Fruit fly (Drosophila melanogaster) whole organism, embryonic: ENCODE results near the gene CG5781.

Experiments used
- Atf-2 ChIP-seq: fragments of 200-800 bp; sonication (Bioruptor generic); optimal IDR thresholded peaks from 2 replicates; lab custom pipeline; 2016; ENCODE audit warnings: missing biosample characterization, missing genetic modification characterization
- Bdp1 ChIP-seq: fragments of 200-800 bp; sonication (Bioruptor generic); optimal IDR thresholded peaks from 3 replicates; lab custom pipeline; 2016; ENCODE audit warnings: missing biosample characterization, missing genetic modification characterization
- Bteb2 ChIP-seq: fragments of 200-800 bp; sonication (Bioruptor generic); optimal IDR thresholded peaks from 2 replicates; lab custom pipeline; 2016; ENCODE audit warnings: missing biosample characterization, missing genetic modification characterization
- CG11093 ChIP-seq: fragments of 200-800 bp; sonication (Bioruptor generic); IDR thresholded peaks from 3 replicates; pipeline ENCODE4 v1.3.6; 2022; ENCODE audit warnings: missing biosample characterization, missing genetic modification characterization
- CG12155 ChIP-seq: fragments of 200-800 bp; sonication (Bioruptor generic); optimal IDR thresholded peaks from 3 replicates; lab custom pipeline; 2016; ENCODE audit warnings: missing biosample characterization, missing genetic modification characterization
- CG12219 ChIP-seq: fragments of 200-800 bp; sonication (Bioruptor generic); optimal IDR thresholded peaks from 3 replicates; lab custom pipeline; 2018; ENCODE audit warnings: missing biosample characterization, mild to moderate bottlenecking, missing genetic modification characterization
- CG12744 ChIP-seq: fragments of 200-800 bp; sonication (Bioruptor generic); optimal IDR thresholded peaks from 2 replicates; lab custom pipeline; 2016; ENCODE audit warnings: missing biosample characterization, missing genetic modification characterization
- CG12942 ChIP-seq: fragments of 200-800 bp; sonication (Bioruptor generic); optimal IDR thresholded peaks from 3 replicates; lab custom pipeline; 2016; ENCODE audit warnings: missing biosample characterization, missing genetic modification characterization
- CG15011 ChIP-seq: fragments of 200-800 bp; sonication (Bioruptor generic); optimal IDR thresholded peaks from 3 replicates; lab custom pipeline; 2018; ENCODE audit warnings: missing biosample characterization, mild to moderate bottlenecking, missing genetic modification characterization
- CG1603 ChIP-seq: fragments of 200-800 bp; sonication (Bioruptor generic); optimal IDR thresholded peaks from 2 replicates; lab custom pipeline; 2019; ENCODE audit warnings: missing biosample characterization, mild to moderate bottlenecking, missing genetic modification characterization, moderate library complexity
- CG18599 ChIP-seq: fragments of 200-800 bp; sonication (Bioruptor generic); optimal IDR thresholded peaks from 3 replicates; lab custom pipeline; 2017; ENCODE audit warnings: missing biosample characterization, missing genetic modification characterization, mild to moderate bottlenecking, moderate library complexity, missing genetic modification reagents
- CG2202 ChIP-seq: fragments of 200-800 bp; sonication (Bioruptor generic); optimal IDR thresholded peaks from 2 replicates; lab custom pipeline; 2018; ENCODE audit warnings: missing biosample characterization, mild to moderate bottlenecking, missing genetic modification characterization
- CG2678 ChIP-seq: fragments of 200-800 bp; sonication (Bioruptor generic); optimal IDR thresholded peaks from 3 replicates; lab custom pipeline; 2019; ENCODE audit warnings: missing biosample characterization, mild to moderate bottlenecking, missing genetic modification characterization, moderate library complexity
- CG3163 ChIP-seq: fragments of 200-800 bp; sonication (Bioruptor generic); optimal IDR thresholded peaks from 3 replicates; lab custom pipeline; 2016; ENCODE audit warnings: missing biosample characterization, missing genetic modification characterization
- CG34376 ChIP-seq: fragments of 200-800 bp; sonication (Bioruptor generic); optimal IDR thresholded peaks from 2 replicates; lab custom pipeline; 2018; ENCODE audit warnings: missing biosample characterization, mild to moderate bottlenecking, missing genetic modification characterization
- CG34422 ChIP-seq: fragments of 200-800 bp; sonication (Bioruptor generic); IDR thresholded peaks from 3 replicates; pipeline ENCODE4 v1.3.6; 2022; ENCODE audit warnings: missing biosample characterization, missing genetic modification characterization
- CG4404 ChIP-seq: fragments of 200-800 bp; sonication (Bioruptor generic); IDR thresholded peaks from 2 replicates; pipeline ENCODE4 v1.3.6; 2022; ENCODE audit warnings: missing biosample characterization, missing genetic modification characterization
- CG4707 ChIP-seq: fragments of 200-800 bp; sonication (Bioruptor generic); optimal IDR thresholded peaks from 2 replicates; lab custom pipeline; 2018; ENCODE audit warnings: missing biosample characterization, mild to moderate bottlenecking, missing genetic modification characterization, moderate library complexity
- CG6689 ChIP-seq: fragments of 200-800 bp; sonication (Bioruptor generic); IDR thresholded peaks from 2 replicates; pipeline ENCODE4 v1.3.6; 2022; ENCODE audit warnings: missing biosample characterization, missing genetic modification characterization
- CG7839 ChIP-seq: fragments of 200-800 bp; sonication (Bioruptor generic); optimal IDR thresholded peaks from 3 replicates; lab custom pipeline; 2018; ENCODE audit warnings: missing biosample characterization, mild to moderate bottlenecking, missing genetic modification characterization, moderate library complexity
- CG8388 ChIP-seq: fragments of 200-800 bp; sonication (Bioruptor generic); optimal IDR thresholded peaks from 2 replicates; lab custom pipeline; 2019; ENCODE audit warnings: missing biosample characterization, mild to moderate bottlenecking, missing genetic modification characterization, moderate library complexity
- CG9215 ChIP-seq: fragments of 200-800 bp; sonication (Bioruptor generic); IDR thresholded peaks from 2 replicates; pipeline ENCODE4 v1.3.6; 2022; ENCODE audit warnings: missing biosample characterization, missing genetic modification characterization
- CG9437 ChIP-seq: fragments of 200-800 bp; sonication (Bioruptor generic); optimal IDR thresholded peaks from 2 replicates; lab custom pipeline; 2018; ENCODE audit warnings: missing biosample characterization, mild to moderate bottlenecking, missing genetic modification characterization
- CG9727 ChIP-seq: fragments of 200-800 bp; sonication (Bioruptor generic); optimal IDR thresholded peaks from 3 replicates; lab custom pipeline; 2017; ENCODE audit warnings: missing biosample characterization, mild to moderate bottlenecking, missing genetic modification characterization
- CG9817 ChIP-seq: fragments of 200-800 bp; sonication (Bioruptor generic); optimal IDR thresholded peaks from 2 replicates; lab custom pipeline; 2018; ENCODE audit warnings: missing biosample characterization, mild to moderate bottlenecking, missing genetic modification characterization, moderate library complexity
- CG9932 ChIP-seq: fragments of 200-800 bp; sonication (Bioruptor generic); IDR thresholded peaks from 2 replicates; pipeline ENCODE4 v1.3.6; 2022; ENCODE audit warnings: missing biosample characterization, missing genetic modification characterization
- D19A ChIP-seq: fragments of 200-800 bp; optimal IDR thresholded peaks from 3 replicates; lab custom pipeline; 2019; ENCODE audit warnings: missing biosample characterization, mild to moderate bottlenecking, missing genetic modification characterization, moderate library complexity
- Dek ChIP-seq: fragments of 200-800 bp; sonication (Bioruptor generic); optimal IDR thresholded peaks from 3 replicates; lab custom pipeline; 2019; ENCODE audit warnings: missing biosample characterization, mild to moderate bottlenecking, missing genetic modification characterization, moderate library complexity
- Doc2 ChIP-seq: fragments of 200-800 bp; sonication (Bioruptor generic); IDR thresholded peaks from 2 replicates; pipeline ENCODE4 v1.3.6; 2022; ENCODE audit warnings: missing biosample characterization, missing genetic modification characterization
- ERR ChIP-seq: fragments of 200-800 bp; sonication (Bioruptor generic); optimal IDR thresholded peaks from 2 replicates; lab custom pipeline; 2016; ENCODE audit warnings: missing biosample characterization, missing genetic modification characterization
- Fer1 ChIP-seq: fragments of 200-800 bp; sonication (Bioruptor generic); optimal IDR thresholded peaks from 2 replicates; lab custom pipeline; 2017; ENCODE audit warnings: missing biosample characterization, mild to moderate bottlenecking, missing genetic modification characterization
- Fer2 ChIP-seq: fragments of 200-800 bp; sonication (Bioruptor generic); optimal IDR thresholded peaks from 2 replicates; lab custom pipeline; 2018; ENCODE audit warnings: missing biosample characterization, mild to moderate bottlenecking, missing genetic modification characterization, moderate library complexity
- Fer3 ChIP-seq: fragments of 200-800 bp; sonication (Bioruptor generic); optimal IDR thresholded peaks from 2 replicates; lab custom pipeline; 2018; ENCODE audit warnings: missing biosample characterization, mild to moderate bottlenecking, missing genetic modification characterization, moderate library complexity
- Gug ChIP-seq: fragments of 200-800 bp; sonication (Bioruptor generic); IDR thresholded peaks from 4 replicates; pipeline ENCODE4 v1.3.6; 2022; ENCODE audit warnings: missing biosample characterization, missing genetic modification characterization
- Hmr ChIP-seq: fragments of 200-800 bp; sonication (Bioruptor generic); optimal IDR thresholded peaks from 3 replicates; lab custom pipeline; 2017; ENCODE audit warnings: mild to moderate bottlenecking, missing biosample characterization, missing genetic modification reagents, missing genetic modification characterization
- Hr3 ChIP-seq: fragments of 200-800 bp; sonication (Bioruptor generic); optimal IDR thresholded peaks from 3 replicates; lab custom pipeline; 2016; ENCODE audit warnings: missing biosample characterization, missing genetic modification characterization
- Myb ChIP-seq: fragments of 200-800 bp; sonication (Bioruptor generic); optimal IDR thresholded peaks from 2 replicates; lab custom pipeline; 2016; ENCODE audit warnings: missing biosample characterization, missing genetic modification characterization
- NC2α ChIP-seq: fragments of 200-800 bp; sonication (Bioruptor generic); optimal IDR thresholded peaks from 2 replicates; lab custom pipeline; 2016; ENCODE audit warnings: missing biosample characterization, missing genetic modification characterization
- Ravus ChIP-seq: fragments of 200-800 bp; sonication (Bioruptor generic); IDR thresholded peaks from 2 replicates; pipeline ENCODE4 v1.3.6; 2022; ENCODE audit warnings: missing biosample characterization, missing genetic modification characterization
- Rx ChIP-seq: fragments of 200-800 bp; sonication (Bioruptor generic); IDR thresholded peaks from 2 replicates; pipeline ENCODE4 v1.3.6; 2022; ENCODE audit warnings: missing biosample characterization, missing genetic modification characterization
- Sox100B ChIP-seq: fragments of 200-800 bp; sonication (Bioruptor generic); optimal IDR thresholded peaks from 3 replicates; lab custom pipeline; 2018; ENCODE audit warnings: missing biosample characterization, mild to moderate bottlenecking, missing genetic modification characterization
- Taf1 ChIP-seq: fragments of 200-800 bp; sonication (Bioruptor generic); IDR thresholded peaks from 2 replicates; pipeline ENCODE4 v1.3.6; 2022; ENCODE audit warnings: missing biosample characterization, missing genetic modification characterization
- al ChIP-seq: fragments of 200-800 bp; sonication (Bioruptor generic); IDR thresholded peaks from 2 replicates; pipeline ENCODE4 v1.3.6; 2022; ENCODE audit warnings: missing biosample characterization, missing genetic modification characterization
- ase ChIP-seq: fragments of 200-800 bp; sonication (Bioruptor generic); IDR thresholded peaks from 3 replicates; pipeline ENCODE4 v1.3.6; 2022; ENCODE audit warnings: missing biosample characterization, missing genetic modification characterization
- gro ChIP-seq: fragments of 200-800 bp; sonication (Bioruptor generic); optimal IDR thresholded peaks from 2 replicates; lab custom pipeline; 2016; ENCODE audit warnings: missing biosample characterization, missing genetic modification characterization
- gsb ChIP-seq: fragments of 200-800 bp; sonication (Bioruptor generic); IDR thresholded peaks from 2 replicates; pipeline ENCODE4 v1.3.6; 2022; ENCODE audit warnings: missing biosample characterization, missing genetic modification characterization
- ham ChIP-seq: fragments of 200-800 bp; sonication (Bioruptor generic); IDR thresholded peaks from 2 replicates; pipeline ENCODE4 v1.3.6; 2022; ENCODE audit warnings: missing biosample characterization, missing genetic modification characterization
- ind ChIP-seq: fragments of 200-800 bp; sonication (Bioruptor generic); optimal IDR thresholded peaks from 3 replicates; lab custom pipeline; 2016; ENCODE audit warnings: missing biosample characterization, missing genetic modification characterization
- phol ChIP-seq: fragments of 200-800 bp; sonication (Bioruptor generic); optimal IDR thresholded peaks from 3 replicates; lab custom pipeline; 2018; ENCODE audit warnings: missing biosample characterization, mild to moderate bottlenecking, missing genetic modification characterization, moderate library complexity
- rib ChIP-seq: fragments of 200-800 bp; sonication (Bioruptor generic); IDR thresholded peaks from 2 replicates; pipeline ENCODE4 v1.3.6; 2022; ENCODE audit warnings: missing biosample characterization, missing genetic modification characterization
- vvl ChIP-seq: fragments of 200-800 bp; sonication (Bioruptor generic); IDR thresholded peaks from 2 replicates; pipeline ENCODE4 v1.3.6; 2022; ENCODE audit warnings: missing biosample characterization, missing genetic modification characterization

Gene CG5781

dm6 chr2L:12700381-12700963, 3.3 kb upstream of the CG5781 start, which contains the start of gene CG17036 (continued):
- TF ChIP-seq ase (GFP tag; lab: Robert Waterston, UW), result 0 out of 3 replicates have a peak, but pooled peaks have one; percentile 31
- no peak for TF ChIP-seq CG3163 (GFP tag; lab: Kevin White, UChicago)
- TF ChIP-seq D19A (tag; lab: Kevin White, UChicago), result peak; percentile 1
- no peak for TF ChIP-seq CG2202 (tag; lab: Kevin White, UChicago)
- TF ChIP-seq CG12219 (GFP tag; lab: Kevin White, UChicago), result no peak
- TF ChIP-seq CG9817, result no peak
- no peak for TF ChIP-seq Atf-2
- peak; percentile 46; the same call in 1 of the 3 replicates for TF ChIP-seq CG34422 (GFP tag; lab: Robert Waterston, UW)
- peak; percentile 30 for TF ChIP-seq CG34376 (GFP tag; lab: Kevin White, UChicago)
- no peak for TF ChIP-seq Taf1 (GFP tag; lab: Robert Waterston, UW)
- peak; percentile 47; the same call in 1 of the 4 replicates for TF ChIP-seq Gug
- no peak for TF ChIP-seq CG12744 (GFP tag; lab: Kevin White, UChicago)
- no peak for TF ChIP-seq CG12942 (GFP tag; lab: Kevin White, UChicago)
- TF ChIP-seq Fer2, result no peak
- peak; percentile 26; the same call in 1 of the 2 replicates for TF ChIP-seq rib (GFP tag; lab: Robert Waterston, UW)
- TF ChIP-seq CG4707 (GFP tag; lab: Kevin White, UChicago), result no peak
- TF ChIP-seq phol, result peak; percentile 23
- TF ChIP-seq CG9727 (GFP tag; lab: Kevin White, UChicago), result peak; percentile 52
- peak; percentile 5 for TF ChIP-seq CG15011 (GFP tag; lab: Kevin White, UChicago)
- peak; percentile 58 for TF ChIP-seq CG7839 (tag; lab: Kevin White, UChicago)
- no peak for TF ChIP-seq CG1603
- TF ChIP-seq CG6689 (GFP tag; lab: Robert Waterston, UW), result no peak
- peak; percentile 40; the same call in 1 of the 2 replicates for TF ChIP-seq CG9932 (GFP tag; lab: Robert Waterston, UW)
- TF ChIP-seq Hmr (GFP tag; lab: Kevin White, UChicago), result peak; percentile 24
- TF ChIP-seq Bteb2 (GFP tag; lab: Kevin White, UChicago), result no peak
- no peak for TF ChIP-seq CG11093 (GFP tag; lab: Robert Waterston, UW)
- TF ChIP-seq CG8388 (GFP tag; lab: Kevin White, UChicago), result peak; percentile 93
- peak; percentile 14; the same call in 1 of the 2 replicates for TF ChIP-seq vvl (GFP tag; lab: Robert Waterston, UW)
- peak; percentile 43 for TF ChIP-seq ind (GFP tag; lab: Kevin White, UChicago)
- TF ChIP-seq CG18599 (GFP tag; lab: Kevin White, UChicago), result peak; percentile 32
- no peak for TF ChIP-seq CG2678 (tag; lab: Kevin White, UChicago)
- TF ChIP-seq Bdp1 (GFP tag; lab: Kevin White, UChicago), result no peak
- no peak for TF ChIP-seq NC2α
- peak; percentile 31 for TF ChIP-seq Fer1
- TF ChIP-seq Hr3 (GFP tag; lab: Kevin White, UChicago), result peak; percentile 2
- TF ChIP-seq ham (GFP tag; lab: Robert Waterston, UW), result peak; percentile 17; the same call in 1 of the 2 replicates
- no peak for TF ChIP-seq Doc2 (GFP tag; lab: Robert Waterston, UW)
- TF ChIP-seq CG9215 (GFP tag; lab: Robert Waterston, UW), result no peak
- TF ChIP-seq Dek (tag; lab: Kevin White, UChicago), result no peak
- TF ChIP-seq CG9437, result peak; percentile 10
- no peak for TF ChIP-seq CG4404 (GFP tag; lab: Robert Waterston, UW)
- TF ChIP-seq al (GFP tag; lab: Robert Waterston, UW), result peak; percentile 36; the same call in 1 of the 2 replicates
- TF ChIP-seq CG12155 (GFP tag; lab: Kevin White, UChicago), result peak; percentile 5
- TF ChIP-seq ERR, result no peak
- TF ChIP-seq Fer3 (tag; lab: Kevin White, UChicago), result peak; percentile 4
- 0 out of 2 replicates have a peak, but pooled peaks have one; percentile 8 for TF ChIP-seq Rx (GFP tag; lab: Robert Waterston, UW)
- no peak for TF ChIP-seq Myb
- TF ChIP-seq Sox100B (GFP tag; lab: Kevin White, UChicago), result no peak
- TF ChIP-seq Ravus (GFP tag; lab: Robert Waterston, UW), result 0 out of 2 replicates have a peak, but pooled peaks have one; percentile 6
- TF ChIP-seq gro (GFP tag; lab: Kevin White, UChicago), result no peak
- TF ChIP-seq gsb (GFP tag; lab: Robert Waterston, UW), result no peak
